Worm (Caenorhabditis elegans) whole organism, young adult: ENCODE data around the gene sri-4.

Experiments used
- B0035.1 ChIP-seq: sonication (generic microtip); optimal IDR thresholded peaks from 2 replicates; lab custom pipeline; 2016; ENCODE audit warnings: missing genetic modification characterization, mild to moderate bottlenecking, missing compliant biosample characterization, missing genotype, missing genetic modification reagents
- B0336.3 ChIP-seq: fragments of 200-800 bp; sonication (Bioruptor generic); IDR thresholded peaks from 2 replicates; pipeline ENCODE4 v1.3.6; 2022; ENCODE audit warnings: missing genetic modification characterization, missing compliant biosample characterization
- C06A6.2 ChIP-seq: fragments of 200-800 bp; sonication (Bioruptor generic); conservative IDR thresholded peaks from 2 replicates; pipeline ENCODE4 v1.3.6; 2022; ENCODE audit warnings: missing genetic modification characterization, missing compliant biosample characterization
- F10E7.11 ChIP-seq: sonication (generic microtip); optimal IDR thresholded peaks from 2 replicates; lab custom pipeline; 2017; ENCODE audit warnings: mild to moderate bottlenecking, missing genetic modification characterization, moderate library complexity, missing compliant biosample characterization
- F22D6.2 ChIP-seq: sonication (generic microtip); optimal IDR thresholded peaks from 2 replicates; lab custom pipeline; 2016; ENCODE audit warnings: mild to moderate bottlenecking, missing genetic modification characterization, missing compliant biosample characterization
- K11D2.4 ChIP-seq: fragments of 200-800 bp; sonication (Bioruptor generic); IDR thresholded peaks from 2 replicates; pipeline ENCODE4 v1.3.6; 2022; ENCODE audit warnings: missing genetic modification reagents, missing genetic modification characterization, missing compliant biosample characterization
- K12H6.12 ChIP-seq: fragments of 200-800 bp; sonication (Bioruptor generic); optimal IDR thresholded peaks from 2 replicates; lab custom pipeline; 2018; ENCODE audit warnings: mild to moderate bottlenecking, missing genetic modification characterization, missing compliant biosample characterization
- Y53G8AR.9 ChIP-seq: fragments of 200-800 bp; sonication (Bioruptor generic); conservative IDR thresholded peaks from 2 replicates; pipeline ENCODE4 v1.3.6; 2022; ENCODE audit warnings: missing genetic modification reagents, missing genetic modification characterization, missing compliant biosample characterization
- Y56A3A.18 ChIP-seq: fragments of 200-800 bp; sonication (Bioruptor generic); IDR thresholded peaks from 2 replicates; pipeline ENCODE4 v1.3.6; 2022; ENCODE audit warnings: missing genetic modification reagents, missing genetic modification characterization, missing compliant biosample characterization
- Y95B8A.8 ChIP-seq: fragments of 200-800 bp; sonication (Bioruptor generic); IDR thresholded peaks from 2 replicates; pipeline ENCODE4 v1.3.6; 2022; ENCODE audit warnings: missing genetic modification reagents, missing genetic modification characterization, missing compliant biosample characterization
- ZK185.1 ChIP-seq: sonication (generic microtip); optimal IDR thresholded peaks from 2 replicates; lab custom pipeline; 2016; ENCODE audit warnings: mild to moderate bottlenecking, missing genetic modification characterization, missing compliant biosample characterization; ENCODE audit not compliant: poor library complexity, severe bottlenecking
- ama-1 ChIP-seq, 3 experiments: fragments of 150-350 bp in 1 of 3; sonication (generic microtip) in 2 of 3; optimal IDR thresholded peaks; 2 replicates each; lab custom pipeline; 2014 to 2018; ENCODE audit warnings: missing biosample characterization in 2 of 3, missing genetic modification characterization in 2 of 3, missing genetic modification reagents in 2 of 3
- atf-7 ChIP-seq: sonication (generic microtip); optimal IDR thresholded peaks from 2 replicates; lab custom pipeline; 2017; ENCODE audit warnings: mild to moderate bottlenecking, missing genetic modification characterization, missing compliant biosample characterization
- athp-1 ChIP-seq: sonication (generic microtip); optimal IDR thresholded peaks from 2 replicates; lab custom pipeline; 2017; ENCODE audit warnings: mild to moderate bottlenecking, missing genetic modification characterization, missing compliant biosample characterization
- bed-2 ChIP-seq: fragments of 200-800 bp; sonication (Bioruptor generic); IDR thresholded peaks from 2 replicates; pipeline ENCODE4 v1.3.6; 2022; ENCODE audit warnings: missing genetic modification reagents, missing genetic modification characterization, missing compliant biosample characterization
- ccch-3 ChIP-seq: fragments of 200-800 bp; sonication (Bioruptor generic); optimal IDR thresholded peaks from 2 replicates; lab custom pipeline; 2018; ENCODE audit warnings: mild to moderate bottlenecking, missing genetic modification characterization, missing compliant biosample characterization
- ceh-91 ChIP-seq: fragments of 200-800 bp; sonication (Bioruptor generic); IDR thresholded peaks from 2 replicates; pipeline ENCODE4 v1.3.6; 2022; ENCODE audit warnings: missing genetic modification reagents, missing genetic modification characterization, missing compliant biosample characterization
- chd-7 ChIP-seq: sonication (generic microtip); optimal IDR thresholded peaks from 2 replicates; lab custom pipeline; 2016; ENCODE audit warnings: mild to moderate bottlenecking, missing genetic modification characterization, moderate library complexity, missing compliant biosample characterization
- efl-1 ChIP-seq: fragments of 150-350 bp; optimal IDR thresholded peaks from 2 replicates; lab custom pipeline; 2014; ENCODE audit warnings: missing biosample characterization, missing genetic modification reagents, missing genetic modification characterization
- hmg-1.2 ChIP-seq: fragments of 200-800 bp; sonication (Bioruptor generic); IDR thresholded peaks from 2 replicates; pipeline ENCODE4 v1.3.6; 2022; ENCODE audit warnings: missing genetic modification reagents, missing genetic modification characterization, missing compliant biosample characterization
- let-526 ChIP-seq: fragments of 200-800 bp; sonication (Bioruptor generic); IDR thresholded peaks from 2 replicates; pipeline ENCODE4 v1.3.6; 2022; ENCODE audit warnings: missing genetic modification reagents, missing genetic modification characterization, missing compliant biosample characterization
- let-607 ChIP-seq, 2 experiments: fragments of 200-800 bp in 1 of 2; sonication (Bioruptor generic) in 1 of 2; sonication (generic microtip) in 1 of 2; optimal IDR thresholded peaks; 2 replicates each; lab custom pipeline; 2016 to 2018; ENCODE audit warnings: mild to moderate bottlenecking in 2 of 2, missing compliant biosample characterization in 2 of 2, missing genetic modification characterization in 2 of 2, moderate library complexity in 2 of 2, missing genotype in 1 of 2
- lin-40 ChIP-seq: sonication (generic microtip); optimal IDR thresholded peaks from 2 replicates; lab custom pipeline; 2016; ENCODE audit warnings: missing genetic modification characterization, mild to moderate bottlenecking, missing compliant biosample characterization, missing genotype, missing genetic modification reagents
- madf-3 ChIP-seq: fragments of 200-800 bp; sonication (Bioruptor generic); IDR thresholded peaks from 2 replicates; pipeline ENCODE4 v1.3.6; 2022; ENCODE audit warnings: missing genetic modification reagents, missing genetic modification characterization, missing compliant biosample characterization
- madf-6 ChIP-seq: fragments of 200-800 bp; sonication (Bioruptor generic); IDR thresholded peaks from 2 replicates; pipeline ENCODE4 v1.3.6; 2022; ENCODE audit warnings: missing genetic modification reagents, missing genetic modification characterization, missing compliant biosample characterization
- madf-8 ChIP-seq: fragments of 200-800 bp; sonication (Bioruptor generic); conservative IDR thresholded peaks from 2 replicates; pipeline ENCODE4 v1.3.6; 2022; ENCODE audit warnings: missing genetic modification reagents, missing genetic modification characterization, missing compliant biosample characterization
- mes-4 ChIP-seq: sonication (generic microtip); optimal IDR thresholded peaks from 2 replicates; lab custom pipeline; 2016; ENCODE audit warnings: missing genotype, missing genetic modification characterization, missing compliant biosample characterization
- nfyb-1 ChIP-seq: fragments of 200-800 bp; sonication (Bioruptor generic); IDR thresholded peaks from 2 replicates; pipeline ENCODE4 v1.3.6; 2022; ENCODE audit warnings: missing genetic modification reagents, missing genetic modification characterization, missing compliant biosample characterization
- nhr-120 ChIP-seq: fragments of 200-800 bp; sonication (Bioruptor generic); IDR thresholded peaks from 2 replicates; pipeline ENCODE4 v1.3.6; 2022; ENCODE audit warnings: missing genetic modification characterization, missing compliant biosample characterization
- nhr-80 ChIP-seq: sonication (generic microtip); optimal IDR thresholded peaks from 2 replicates; lab custom pipeline; 2016; ENCODE audit warnings: missing genetic modification characterization, missing compliant biosample characterization
- nhr-90 ChIP-seq: sonication (generic microtip); optimal IDR thresholded peaks from 2 replicates; lab custom pipeline; 2016; ENCODE audit warnings: missing genotype, mild to moderate bottlenecking, missing genetic modification characterization, missing compliant biosample characterization
- pbrm-1 ChIP-seq: fragments of 200-800 bp; sonication (Bioruptor generic); IDR thresholded peaks from 2 replicates; pipeline ENCODE4 v1.3.6; 2022; ENCODE audit warnings: missing genetic modification reagents, missing genetic modification characterization, missing compliant biosample characterization
- pha-4 ChIP-seq: fragments of 150-350 bp; sonication (generic microtip); optimal IDR thresholded peaks from 2 replicates; lab custom pipeline; 2014; ENCODE audit warnings: missing biosample characterization, missing genetic modification reagents, missing genetic modification characterization
- snpc-3.4 ChIP-seq: sonication (generic microtip); optimal IDR thresholded peaks from 2 replicates; lab custom pipeline; 2017; ENCODE audit warnings: missing genetic modification characterization, mild to moderate bottlenecking, missing compliant biosample characterization, antibody characterized with exemption, moderate library complexity, missing genotype, missing genetic modification reagents
- zfh-2 ChIP-seq: fragments of 200-800 bp; sonication (Bioruptor generic); conservative IDR thresholded peaks from 2 replicates; pipeline ENCODE4 v1.3.6; 2022; ENCODE audit warnings: missing genetic modification reagents, missing genetic modification characterization, missing compliant biosample characterization
- ztf-25 ChIP-seq: fragments of 200-800 bp; sonication (Bioruptor generic); IDR thresholded peaks from 2 replicates; pipeline ENCODE4 v1.3.6; 2022; ENCODE audit warnings: missing genetic modification reagents, missing genetic modification characterization, missing compliant biosample characterization
- ztf-28 ChIP-seq: fragments of 200-800 bp; sonication (Bioruptor generic); IDR thresholded peaks from 2 replicates; pipeline ENCODE4 v1.3.6; 2022; ENCODE audit warnings: missing genetic modification reagents, missing genetic modification characterization, missing compliant biosample characterization

Gene sri-4

ce11 chrV:725807-726572 lies 22.2 kb upstream of the sri-4 start (continued):
- TF ChIP-seq B0035.1 (no peak), ztf-25 (GFP tag; lab: Robert Waterston, UW) (no peak), ztf-28 (no peak), chd-7 (tag; lab: Kevin White, UChicago) (no peak), hmg-1.2 (GFP tag; lab: Robert Waterston, UW) (no peak), C06A6.2 (GFP tag; lab: Robert Waterston, UW) (no peak), zfh-2 (GFP tag; lab: Robert Waterston, UW) (0 out of 2 replicates have a peak, but pooled peaks have one; percentile 27), Y53G8AR.9 (GFP tag; lab: Robert Waterston, UW) (peak; percentile 64), efl-1 (GFP tag; lab: Kevin White, UChicago) (no peak), ZK185.1 (tag; lab: Kevin White, UChicago) (peak; percentile 77), ceh-91 (GFP tag; lab: Robert Waterston, UW) (no peak), pha-4 (no peak)

- TF ChIP-seq B0336.3 (GFP tag; lab: Robert Waterston, UW), result peak; percentile 7; the same call in 1 of the 2 replicates
- peak; percentile 1 for TF ChIP-seq K12H6.12 (tag; lab: Kevin White, UChicago)
- TF ChIP-seq athp-1 (tag; lab: Kevin White, UChicago), result no peak
- peak; percentile 0 to 33 for TF ChIP-seq let-607 (tag; optimal IDR thresholded peaks at IDR 0.05; lab: Kevin White, UChicago)
- peak; percentile 38 for TF ChIP-seq ama-1 (optimal IDR thresholded peaks at IDR 0.05; lab: Kevin White, UChicago)
- no peak for TF ChIP-seq ama-1 (GFP tag; optimal IDR thresholded peaks at IDR 0.05; lab: Kevin White, UChicago)
- TF ChIP-seq atf-7 (tag; lab: Kevin White, UChicago), result no peak
- no peak for TF ChIP-seq pbrm-1 (GFP tag; lab: Robert Waterston, UW)
- TF ChIP-seq ztf-25 (GFP tag; lab: Robert Waterston, UW), result no peak
- peak; percentile 29 for TF ChIP-seq nhr-80 (tag; lab: Kevin White, UChicago)
- peak; percentile 32; the same call in 1 of the 2 replicates for TF ChIP-seq K11D2.4
- TF ChIP-seq snpc-3.4 (tag; lab: Kevin White, UChicago), result no peak
- no peak for TF ChIP-seq F10E7.11 (tag; lab: Kevin White, UChicago)
- no peak for TF ChIP-seq lin-40 (tag; lab: Kevin White, UChicago)
- TF ChIP-seq F22D6.2 (tag; lab: Kevin White, UChicago), result no peak
- TF ChIP-seq bed-2 (GFP tag; lab: Robert Waterston, UW), result no peak
- no peak for TF ChIP-seq madf-8 (GFP tag; lab: Robert Waterston, UW)
- no peak for TF ChIP-seq nhr-90 (tag; lab: Kevin White, UChicago)
- 0 out of 2 replicates have a peak, but pooled peaks have one; percentile 10 for TF ChIP-seq ztf-28
- no peak for TF ChIP-seq let-526
- TF ChIP-seq nfyb-1 (GFP tag; lab: Robert Waterston, UW), result peak; percentile 10; the same call in 1 of the 2 replicates
- TF ChIP-seq ZK185.1 (tag; lab: Kevin White, UChicago), result no peak
- TF ChIP-seq ccch-3 (GFP tag; lab: Kevin White, UChicago), result no peak
- TF ChIP-seq B0035.1, result no peak
- TF ChIP-seq madf-3 (GFP tag; lab: Robert Waterston, UW), result no peak
- 0 out of 2 replicates have a peak, but pooled peaks have one; percentile 56 for TF ChIP-seq nhr-120
- TF ChIP-seq Y56A3A.18 (GFP tag; lab: Robert Waterston, UW), result peak; percentile 41; the same call in 1 of the 2 replicates
- TF ChIP-seq mes-4, result no peak
- no peak for TF ChIP-seq madf-6
- TF ChIP-seq Y95B8A.8 (GFP tag; lab: Robert Waterston, UW), result peak; percentile 18; the same call in 1 of the 2 replicates
- peak; percentile 35; the same call in 1 of the 2 replicates for TF ChIP-seq Y53G8AR.9 (GFP tag; lab: Robert Waterston, UW)
These were observed 21.3 kb upstream of the sri-4 start for ce11 chrV:726573-727483.
